Worm (Caenorhabditis elegans): ENCODE measurements around the gene T15B7.14.
A peak's percentile ranks its signal among the peaks of the same experiment; 100 is the strongest.

The T15B7.14 gene

ce11 chrV:6784853-6785492, 50.2 kb downstream of the T15B7.14 start, which contains the start of the genes spn-4 and spe-39 (continued):
- TF ChIP-seq lsy-27 (tag; optimal IDR thresholded peaks at IDR 0.05; ENCODE audit: borderline replicate concordance, insufficient read depth): no peak
- no peak for TF ChIP-seq zfh-2 (GFP tag; conservative IDR thresholded peaks at IDR 0.05)
- TF ChIP-seq dox-1 (GFP tag; IDR thresholded peaks at IDR 0.05): peak; percentile 58
- no peak for TF ChIP-seq zim-3 (tag; optimal IDR thresholded peaks at IDR 0.05)
- TF ChIP-seq ztf-22 (GFP tag; optimal IDR thresholded peaks at IDR 0.05): no peak
- no peak for TF ChIP-seq repo-1 (tag; optimal IDR thresholded peaks at IDR 0.05)
- no peak for TF ChIP-seq F57C9.4 (tag; optimal IDR thresholded peaks at IDR 0.05)
- TF ChIP-seq ZK185.1 (tag; optimal IDR thresholded peaks at IDR 0.05; ENCODE audit: poor library complexity, severe bottlenecking): peak; percentile 78
- TF ChIP-seq nhr-120 (GFP tag; IDR thresholded peaks at IDR 0.05): no peak
- no peak for TF ChIP-seq egrh-3 (GFP tag; IDR thresholded peaks at IDR 0.05)
- no peak for TF ChIP-seq ztf-28 (GFP tag; IDR thresholded peaks at IDR 0.05)
- TF ChIP-seq F55B11.4 (tag; optimal IDR thresholded peaks at IDR 0.05; ENCODE audit: borderline replicate concordance, insufficient read depth): no peak
- no peak for TF ChIP-seq mel-28 (tag; optimal IDR thresholded peaks at IDR 0.05; ENCODE audit: borderline replicate concordance)
- peak; percentile 90 for TF ChIP-seq ceh-91 (GFP tag; IDR thresholded peaks at IDR 0.05)
- peak; percentile 77 for TF ChIP-seq lsl-1 (GFP tag; optimal IDR thresholded peaks at IDR 0.05)
- TF ChIP-seq tlf-1 (GFP tag; optimal IDR thresholded peaks at IDR 0.05): peak; percentile 92
- peak; percentile 89 for TF ChIP-seq snpc-3.4 (tag; optimal IDR thresholded peaks at IDR 0.05)
- no peak for TF ChIP-seq akir-1 (GFP tag; optimal IDR thresholded peaks at IDR 0.05)
- TF ChIP-seq Y95B8A.8 (GFP tag; IDR thresholded peaks at IDR 0.05): 0 out of 2 replicates have a peak, but pooled peaks have one; percentile 14
- peak; percentile 28 for TF ChIP-seq ceh-27 (GFP tag; optimal IDR thresholded peaks at IDR 0.05)
- no peak for TF ChIP-seq F49E8.2 (tag; optimal IDR thresholded peaks at IDR 0.05; ENCODE audit: insufficient read depth)
- no peak for TF ChIP-seq pha-4 (tag; optimal IDR thresholded peaks at IDR 0.05)
- peak; percentile 97 for TF ChIP-seq efl-1 (GFP tag; optimal IDR thresholded peaks at IDR 0.05)
- no peak for TF ChIP-seq B0035.1 (tag; optimal IDR thresholded peaks at IDR 0.05)
- no peak for TF ChIP-seq snpc-1.1 (tag; optimal IDR thresholded peaks at IDR 0.05; ENCODE audit: insufficient read depth)
- TF ChIP-seq B0019.2 (GFP tag; conservative IDR thresholded peaks at IDR 0.05): peak; percentile 72
- no peak for TF ChIP-seq F23B12.7 (tag; optimal IDR thresholded peaks at IDR 0.05; ENCODE audit: insufficient read depth)
- TF ChIP-seq attf-6 (GFP tag; IDR thresholded peaks at IDR 0.05): no peak
- peak in 1 of 2 experiments; percentile 4 for TF ChIP-seq rec-8 (tag; optimal IDR thresholded peaks at IDR 0.05)
- TF ChIP-seq C06A6.2 (GFP tag; conservative IDR thresholded peaks at IDR 0.05): 0 out of 2 replicates have a peak, but pooled peaks have one; percentile 43

- TF ChIP-seq egl-44 (GFP tag; IDR thresholded peaks at IDR 0.05) (no peak), F37B4.10 (GFP tag; IDR thresholded peaks at IDR 0.05) (no peak), pbrm-1 (GFP tag; IDR thresholded peaks at IDR 0.05) (0 out of 2 replicates have a peak, but pooled peaks have one; percentile 8), die-1 (tag; optimal IDR thresholded peaks at IDR 0.05) (peak; percentile 34), attf-5 (GFP tag; optimal IDR thresholded peaks at IDR 0.05) (peak; percentile 38), Y53F4B.3 (GFP tag; IDR thresholded peaks at IDR 0.05) (no peak), F23B12.7 (tag; optimal IDR thresholded peaks at IDR 0.05; ENCODE audit: insufficient read depth) (no peak), hsf-1 (GFP tag; IDR thresholded peaks at IDR 0.05) (peak; percentile 58; the same call in 1 of the 2 replicates), ztf-18 (tag; optimal IDR thresholded peaks at IDR 0.05) (peak; percentile 22), madf-8 (GFP tag; conservative IDR thresholded peaks at IDR 0.05) (peak; percentile 3), him-1 (tag; optimal IDR thresholded peaks at IDR 0.05) (no peak), Y95B8A.8 (GFP tag; IDR thresholded peaks at IDR 0.05) (no peak), B0035.1 (tag; optimal IDR thresholded peaks at IDR 0.05) (no peak), dox-1 (GFP tag; IDR thresholded peaks at IDR 0.05) (peak; percentile 58), bed-1 (GFP tag; IDR thresholded peaks at IDR 0.05) (no peak), F33H1.4 (GFP tag; IDR thresholded peaks at IDR 0.05) (peak; percentile 21; the same call in 1 of the 2 replicates), F22D6.2 (tag; optimal IDR thresholded peaks at IDR 0.05) (no peak), Y79H2A.3 (GFP tag; conservative IDR thresholded peaks at IDR 0.05) (peak; percentile 78), F52B5.7 (tag; optimal IDR thresholded peaks at IDR 0.05) (peak; percentile 45), attf-6 (GFP tag; IDR thresholded peaks at IDR 0.05) (peak; percentile 65; the same call in 1 of the 2 replicates)
Observed at ce11 chrV:6783044-6783625, 52.0 kb downstream of the T15B7.14 start.

Data from whole organism, young adult.